Fruit fly (Drosophila melanogaster) whole organism, embryonic: Measurements from ENCODE around the gene CG14062.

Experiments used
- Abd-B ChIP-seq: fragments of 200-800 bp; sonication (Bioruptor generic); optimal IDR thresholded peaks from 2 replicates; lab custom pipeline; 2018; ENCODE audit warnings: missing biosample characterization, mild to moderate bottlenecking, missing genetic modification characterization, moderate library complexity
- CG10274 ChIP-seq: fragments of 200-800 bp; sonication (Bioruptor generic); optimal IDR thresholded peaks from 3 replicates; lab custom pipeline; 2017; ENCODE audit warnings: missing biosample characterization, mild to moderate bottlenecking, missing genetic modification characterization
- CG10959 ChIP-seq: fragments of 200-800 bp; sonication (Bioruptor generic); IDR thresholded peaks from 2 replicates; pipeline ENCODE4 v1.3.6; 2022; ENCODE audit warnings: missing biosample characterization, missing genetic modification characterization
- CG10979 ChIP-seq: fragments of 200-800 bp; sonication (Bioruptor generic); optimal IDR thresholded peaks from 2 replicates; lab custom pipeline; 2018; ENCODE audit warnings: missing biosample characterization, mild to moderate bottlenecking, missing genetic modification characterization, moderate library complexity
- CG12104 ChIP-seq: fragments of 200-800 bp; sonication (Bioruptor generic); optimal IDR thresholded peaks from 3 replicates; lab custom pipeline; 2016; ENCODE audit warnings: missing biosample characterization, missing genetic modification characterization
- CG14014 ChIP-seq: fragments of 200-800 bp; sonication (Bioruptor generic); IDR thresholded peaks from 2 replicates; pipeline ENCODE4 v1.3.6; 2022; ENCODE audit warnings: missing biosample characterization, missing genetic modification characterization
- CG14050 ChIP-seq: fragments of 200-800 bp; sonication (Bioruptor generic); IDR thresholded peaks from 3 replicates; pipeline ENCODE4 v1.3.6; 2022; ENCODE audit warnings: missing biosample characterization, missing genetic modification characterization
- CG17328 ChIP-seq: fragments of 200-800 bp; sonication (Bioruptor generic); IDR thresholded peaks from 2 replicates; pipeline ENCODE4 v1.3.6; 2022; ENCODE audit warnings: missing biosample characterization, missing genetic modification characterization
- CG18764 ChIP-seq: fragments of 200-800 bp; sonication (Bioruptor generic); optimal IDR thresholded peaks from 3 replicates; lab custom pipeline; 2016; ENCODE audit warnings: missing biosample characterization, missing genetic modification characterization
- CG4404 ChIP-seq: fragments of 200-800 bp; sonication (Bioruptor generic); IDR thresholded peaks from 2 replicates; pipeline ENCODE4 v1.3.6; 2022; ENCODE audit warnings: missing biosample characterization, missing genetic modification characterization
- CG4424 ChIP-seq: fragments of 200-800 bp; sonication (Bioruptor generic); optimal IDR thresholded peaks from 3 replicates; lab custom pipeline; 2016; ENCODE audit warnings: missing biosample characterization, missing genetic modification characterization
- CG4820 ChIP-seq: fragments of 200-800 bp; sonication (Bioruptor generic); optimal IDR thresholded peaks from 3 replicates; lab custom pipeline; 2016; ENCODE audit warnings: missing biosample characterization, missing genetic modification characterization
- CG7357 ChIP-seq: fragments of 200-800 bp; sonication (Bioruptor generic); IDR thresholded peaks from 3 replicates; pipeline ENCODE4 v1.3.6; 2022; ENCODE audit warnings: missing biosample characterization, missing genetic modification characterization
- CG7839 ChIP-seq: fragments of 200-800 bp; sonication (Bioruptor generic); optimal IDR thresholded peaks from 3 replicates; lab custom pipeline; 2018; ENCODE audit warnings: missing biosample characterization, mild to moderate bottlenecking, missing genetic modification characterization, moderate library complexity
- CG8944 ChIP-seq: fragments of 200-800 bp; sonication (Bioruptor generic); optimal IDR thresholded peaks from 3 replicates; lab custom pipeline; 2016; ENCODE audit warnings: missing biosample characterization, missing genetic modification characterization
- Camta ChIP-seq: fragments of 200-800 bp; sonication (Bioruptor generic); optimal IDR thresholded peaks from 2 replicates; lab custom pipeline; 2016; ENCODE audit warnings: missing biosample characterization, missing genetic modification characterization
- CoRest ChIP-seq: fragments of 200-800 bp; sonication (Bioruptor generic); optimal IDR thresholded peaks from 3 replicates; lab custom pipeline; 2018; ENCODE audit warnings: missing biosample characterization, mild to moderate bottlenecking, missing genetic modification characterization, moderate library complexity
- Dbx ChIP-seq: fragments of 200-800 bp; sonication (Bioruptor generic); IDR thresholded peaks from 3 replicates; pipeline ENCODE4 v1.3.6; 2022; ENCODE audit warnings: missing biosample characterization, missing genetic modification characterization
- Hr3 ChIP-seq: fragments of 200-800 bp; sonication (Bioruptor generic); optimal IDR thresholded peaks from 3 replicates; lab custom pipeline; 2016; ENCODE audit warnings: missing biosample characterization, missing genetic modification characterization
- NFAT ChIP-seq: fragments of 200-800 bp; sonication (Bioruptor generic); IDR thresholded peaks from 2 replicates; pipeline ENCODE4 v1.3.6; 2022; ENCODE audit warnings: missing biosample characterization, missing genetic modification characterization
- Nf-YB ChIP-seq: fragments of 200-800 bp; sonication (Bioruptor generic); optimal IDR thresholded peaks from 3 replicates; lab custom pipeline; 2019; ENCODE audit warnings: missing biosample characterization, mild to moderate bottlenecking, missing genetic modification characterization, moderate library complexity
- PHDP ChIP-seq: fragments of 200-800 bp; sonication (Bioruptor generic); optimal IDR thresholded peaks from 3 replicates; lab custom pipeline; 2018; ENCODE audit warnings: missing biosample characterization, mild to moderate bottlenecking, missing genetic modification characterization, moderate library complexity
- Sry-δ ChIP-seq: fragments of 200-800 bp; sonication (Bioruptor generic); optimal IDR thresholded peaks from 2 replicates; lab custom pipeline; 2016; ENCODE audit warnings: missing biosample characterization, missing genetic modification characterization
- Ssrp ChIP-seq: fragments of 200-800 bp; sonication (Bioruptor generic); optimal IDR thresholded peaks from 2 replicates; lab custom pipeline; 2018; ENCODE audit warnings: missing biosample characterization, mild to moderate bottlenecking, missing genetic modification characterization, moderate library complexity
- Taf1 ChIP-seq: fragments of 200-800 bp; sonication (Bioruptor generic); IDR thresholded peaks from 2 replicates; pipeline ENCODE4 v1.3.6; 2022; ENCODE audit warnings: missing biosample characterization, missing genetic modification characterization
- Xbp1 ChIP-seq: fragments of 200-800 bp; sonication (Bioruptor generic); optimal IDR thresholded peaks from 3 replicates; lab custom pipeline; 2016; ENCODE audit warnings: missing biosample characterization, mild to moderate bottlenecking, missing genetic modification characterization
- YL-1 ChIP-seq: fragments of 200-800 bp; sonication (Bioruptor generic); optimal IDR thresholded peaks from 3 replicates; lab custom pipeline; 2017; ENCODE audit warnings: missing biosample characterization, mild to moderate bottlenecking, missing genetic modification characterization
- ase ChIP-seq: fragments of 200-800 bp; sonication (Bioruptor generic); IDR thresholded peaks from 3 replicates; pipeline ENCODE4 v1.3.6; 2022; ENCODE audit warnings: missing biosample characterization, missing genetic modification characterization
- bcd ChIP-seq: fragments of 200-800 bp; sonication (Bioruptor generic); optimal IDR thresholded peaks from 2 replicates; lab custom pipeline; 2017; ENCODE audit warnings: missing biosample characterization, mild to moderate bottlenecking, missing genetic modification characterization
- btn ChIP-seq: fragments of 200-800 bp; sonication (Bioruptor generic); optimal IDR thresholded peaks from 2 replicates; lab custom pipeline; 2016; ENCODE audit warnings: missing biosample characterization, missing genetic modification characterization
- chm ChIP-seq: fragments of 200-800 bp; sonication (Bioruptor generic); IDR thresholded peaks from 2 replicates; pipeline ENCODE4 v1.3.6; 2022; ENCODE audit warnings: missing biosample characterization, missing genetic modification characterization
- ci ChIP-seq: fragments of 200-800 bp; sonication (Bioruptor generic); IDR thresholded peaks from 3 replicates; pipeline ENCODE4 v1.3.6; 2022; ENCODE audit warnings: missing biosample characterization, missing genetic modification characterization
- crol ChIP-seq: fragments of 200-800 bp; sonication (Bioruptor generic); IDR thresholded peaks from 2 replicates; pipeline ENCODE4 v1.3.6; 2022; ENCODE audit warnings: missing biosample characterization, missing genetic modification characterization
- esg ChIP-seq: fragments of 200-800 bp; sonication (Bioruptor generic); conservative IDR thresholded peaks from 2 replicates; pipeline ENCODE4 v1.3.6; 2022; ENCODE audit warnings: missing biosample characterization, missing genetic modification characterization
- fu2 ChIP-seq: fragments of 200-800 bp; sonication (Bioruptor generic); optimal IDR thresholded peaks from 2 replicates; lab custom pipeline; 2016; ENCODE audit warnings: missing biosample characterization, missing genetic modification characterization
- gfzf ChIP-seq: fragments of 200-800 bp; sonication (Bioruptor generic); optimal IDR thresholded peaks from 2 replicates; lab custom pipeline; 2016; ENCODE audit warnings: missing biosample characterization, mild to moderate bottlenecking, missing genetic modification characterization, moderate library complexity
- grn ChIP-seq: fragments of 200-800 bp; sonication (Bioruptor generic); optimal IDR thresholded peaks from 3 replicates; lab custom pipeline; 2017; ENCODE audit warnings: missing biosample characterization, missing genetic modification characterization
- gt ChIP-seq: fragments of 200-800 bp; sonication (Bioruptor generic); IDR thresholded peaks from 2 replicates; pipeline ENCODE4 v1.3.6; 2022; ENCODE audit warnings: missing biosample characterization, missing genetic modification characterization
- kah ChIP-seq: fragments of 200-800 bp; sonication (Bioruptor generic); optimal IDR thresholded peaks from 2 replicates; lab custom pipeline; 2018; ENCODE audit warnings: missing biosample characterization, mild to moderate bottlenecking, missing genetic modification characterization
- nerfin-1 ChIP-seq: fragments of 200-800 bp; sonication (Bioruptor generic); optimal IDR thresholded peaks from 3 replicates; lab custom pipeline; 2019; ENCODE audit warnings: missing biosample characterization, mild to moderate bottlenecking, missing genetic modification characterization, moderate library complexity
- nmo ChIP-seq: fragments of 200-800 bp; sonication (Bioruptor generic); optimal IDR thresholded peaks from 2 replicates; lab custom pipeline; 2018; ENCODE audit warnings: missing biosample characterization, mild to moderate bottlenecking, missing genetic modification characterization, moderate library complexity
- oc ChIP-seq: fragments of 200-800 bp; sonication (Bioruptor generic); optimal IDR thresholded peaks from 2 replicates; lab custom pipeline; 2018; ENCODE audit warnings: missing biosample characterization, mild to moderate bottlenecking, missing genetic modification characterization, moderate library complexity
- pum ChIP-seq: fragments of 200-800 bp; sonication (Bioruptor generic); optimal IDR thresholded peaks from 2 replicates; lab custom pipeline; 2016; ENCODE audit warnings: missing biosample characterization, missing genetic modification characterization
- rib ChIP-seq: fragments of 200-800 bp; sonication (Bioruptor generic); IDR thresholded peaks from 2 replicates; pipeline ENCODE4 v1.3.6; 2022; ENCODE audit warnings: missing biosample characterization, missing genetic modification characterization
- shn ChIP-seq: fragments of 200-800 bp; sonication (Bioruptor generic); optimal IDR thresholded peaks from 3 replicates; lab custom pipeline; 2016; ENCODE audit warnings: missing biosample characterization, missing genetic modification characterization
- slbo ChIP-seq: fragments of 200-800 bp; sonication (Bioruptor generic); IDR thresholded peaks from 2 replicates; pipeline ENCODE4 v1.3.6; 2022; ENCODE audit warnings: missing biosample characterization, missing genetic modification characterization
- ssp ChIP-seq: fragments of 200-800 bp; sonication (Bioruptor generic); IDR thresholded peaks from 2 replicates; pipeline ENCODE4 v1.3.6; 2022; ENCODE audit warnings: missing biosample characterization, missing genetic modification characterization
- trem ChIP-seq: fragments of 200-800 bp; optimal IDR thresholded peaks from 3 replicates; lab custom pipeline; 2019; ENCODE audit warnings: missing biosample characterization, mild to moderate bottlenecking, missing genetic modification characterization, moderate library complexity
- unpg ChIP-seq: fragments of 200-800 bp; sonication (Bioruptor generic); optimal IDR thresholded peaks from 3 replicates; lab custom pipeline; 2018; ENCODE audit warnings: missing biosample characterization, mild to moderate bottlenecking, missing genetic modification characterization, moderate library complexity

CG14062 gene

DNA sequence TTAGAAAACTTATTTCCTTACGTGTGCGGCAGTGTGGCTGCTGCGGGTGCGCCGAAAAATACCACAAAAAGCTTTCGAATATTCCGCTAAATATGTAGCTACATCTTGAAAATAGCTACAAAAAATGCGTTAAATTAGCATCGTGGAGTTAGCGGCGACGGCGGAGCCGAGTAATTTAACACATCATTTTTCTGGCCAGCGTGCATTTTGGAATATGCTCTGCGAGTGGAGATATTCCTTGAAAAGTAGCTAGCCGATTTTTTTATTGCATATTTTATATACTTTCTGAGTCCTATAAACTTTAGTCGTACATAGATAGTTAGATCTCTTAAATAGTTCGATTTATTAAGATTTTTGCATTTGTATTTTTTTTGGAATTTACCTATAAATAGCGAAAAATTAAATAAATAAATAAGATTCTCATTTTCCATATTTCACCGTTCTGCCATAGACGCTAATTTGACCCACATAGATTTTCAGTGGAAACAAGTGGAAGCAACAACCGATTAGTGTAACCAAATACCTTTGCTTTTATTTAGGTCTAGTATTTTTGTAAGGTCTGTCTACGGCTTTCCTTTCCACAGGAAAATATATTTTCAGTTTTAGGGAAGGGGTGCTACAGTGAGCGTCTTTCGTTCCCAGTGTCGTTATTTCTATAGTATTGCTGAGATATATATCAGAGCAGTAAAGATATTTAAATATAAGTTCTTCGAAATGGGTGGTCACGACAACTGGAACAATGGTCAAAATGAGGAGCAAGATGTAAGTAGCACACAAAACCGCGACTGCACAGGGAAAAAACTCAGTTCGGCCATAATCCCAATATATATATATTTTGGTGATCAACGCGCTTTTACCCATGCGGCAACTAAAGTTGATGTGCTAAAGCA, 43.2 kb downstream of the CG14062 start, which contains the start of the genes Noa36 and Hrb98DE (continued):
- TF ChIP-seq nerfin-1 (tag; lab: Kevin White, UChicago) (peak; percentile 75), ssp (peak; percentile 84), unpg (GFP tag; lab: Kevin White, UChicago) (no peak), chm (GFP tag; lab: Robert Waterston, UW) (0 out of 2 replicates have a peak, but pooled peaks have one; percentile 45), CG10274 (no peak), Ssrp (peak; percentile 18), CG8944 (GFP tag; lab: Kevin White, UChicago) (peak; percentile 14), oc (tag; lab: Kevin White, UChicago) (no peak), gfzf (GFP tag; lab: Kevin White, UChicago) (peak; percentile 75), CG10979 (tag; lab: Kevin White, UChicago) (no peak), PHDP (tag; lab: Kevin White, UChicago) (peak; percentile 20), CG4404 (GFP tag; lab: Robert Waterston, UW) (peak; percentile 59), Hr3 (peak; percentile 83), CG4424 (GFP tag; lab: Kevin White, UChicago) (peak; percentile 44), bcd (GFP tag; lab: Kevin White, UChicago) (peak; percentile 39), NFAT (GFP tag; lab: Robert Waterston, UW) (peak; percentile 65; the same call in 1 of the 2 replicates), YL-1 (GFP tag; lab: Kevin White, UChicago) (peak; percentile 41), shn (GFP tag; lab: Kevin White, UChicago) (peak; percentile 20), nmo (GFP tag; lab: Kevin White, UChicago) (peak; percentile 64), esg (peak; percentile 43), grn (GFP tag; lab: Kevin White, UChicago) (peak; percentile 7), ci (GFP tag; lab: Robert Waterston, UW) (0 out of 3 replicates have a peak, but pooled peaks have one; percentile 22), CG7357 (peak; percentile 94), fu2 (GFP tag; lab: Kevin White, UChicago) (peak; percentile 36), slbo (peak; percentile 81), Xbp1 (peak; percentile 51), crol (no peak), CG14050 (GFP tag; lab: Robert Waterston, UW) (no peak), CG4820 (GFP tag; lab: Kevin White, UChicago) (peak; percentile 10), Sry-δ (GFP tag; lab: Kevin White, UChicago) (peak; percentile 16), CoRest (tag; lab: Kevin White, UChicago) (peak; percentile 77), Dbx (GFP tag; lab: Robert Waterston, UW) (no peak), gt (GFP tag; lab: Robert Waterston, UW) (no peak), CG18764 (GFP tag; lab: Kevin White, UChicago) (no peak), Nf-YB (GFP tag; lab: Kevin White, UChicago) (no peak), Abd-B (peak; percentile 74), pum (GFP tag; lab: Kevin White, UChicago) (peak; percentile 42), trem (peak; percentile 6), CG10959 (GFP tag; lab: Robert Waterston, UW) (no peak; the same call in 1 of the 2 replicates), kah (no peak), ase (GFP tag; lab: Robert Waterston, UW) (no peak), rib (GFP tag; lab: Robert Waterston, UW) (no peak), CG14014 (0 out of 2 replicates have a peak, but pooled peaks have one; percentile 20), btn (GFP tag; lab: Kevin White, UChicago) (no peak), Camta (peak; percentile 28), Taf1 (GFP tag; lab: Robert Waterston, UW) (peak; percentile 22; the same call in 1 of the 2 replicates), CG12104 (GFP tag; lab: Kevin White, UChicago) (peak; percentile 30), CG17328 (GFP tag; lab: Robert Waterston, UW) (0 out of 2 replicates have a peak, but pooled peaks have one; percentile 35), CG7839 (peak; percentile 52)
